Worm (Caenorhabditis elegans): ENCODE measurements around the gene F40G9.18.

F40G9.18 gene

DNA sequence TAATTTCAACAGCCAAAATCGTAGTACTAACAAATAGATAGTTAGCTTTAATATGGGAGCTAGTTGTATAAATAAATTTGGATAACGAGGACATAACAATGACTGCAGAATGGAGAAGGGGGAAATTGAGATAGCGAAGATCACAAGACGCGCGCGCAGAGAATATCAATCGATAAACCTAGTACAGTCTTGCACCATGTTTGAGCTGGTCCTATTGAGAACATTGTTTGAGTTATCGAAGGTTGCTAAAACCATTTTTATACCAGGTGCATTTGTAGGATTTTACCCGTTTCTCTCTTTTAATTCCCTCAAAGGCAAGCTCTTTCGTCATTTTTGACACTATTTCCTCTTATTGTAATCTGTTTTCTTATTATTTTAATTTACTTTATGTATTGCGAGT lies 2.2 kb upstream of the F40G9.18 start, which contains the start of the genes F40G9.9 and F40G9.12:
TSS of gene F40G9.9 (minus strand) at position 101 of the 400 bp plus-strand sequence.
TSS of gene F40G9.12 (plus strand) at position 231 of the 400 bp plus-strand sequence.
- TF ChIP-seq med-1 (GFP tag; optimal IDR thresholded peaks at IDR 0.05; ENCODE audit: insufficient read depth) (no peak), ztf-29 (GFP tag; IDR thresholded peaks at IDR 0.05) (no peak), klf-2 (GFP tag; conservative IDR thresholded peaks at IDR 0.05) (no peak), T22C8.4 (GFP tag; IDR thresholded peaks at IDR 0.05) (no peak), cog-1 (tag; optimal IDR thresholded peaks at IDR 0.05) (no peak), ref-1 (GFP tag; conservative IDR thresholded peaks at IDR 0.05) (no peak), tab-1 (GFP tag; IDR thresholded peaks at IDR 0.05) (no peak), flt-1 (GFP tag; IDR thresholded peaks at IDR 0.05) (no peak), ztf-23 (GFP tag; IDR thresholded peaks at IDR 0.05) (no peak)

DNA sequence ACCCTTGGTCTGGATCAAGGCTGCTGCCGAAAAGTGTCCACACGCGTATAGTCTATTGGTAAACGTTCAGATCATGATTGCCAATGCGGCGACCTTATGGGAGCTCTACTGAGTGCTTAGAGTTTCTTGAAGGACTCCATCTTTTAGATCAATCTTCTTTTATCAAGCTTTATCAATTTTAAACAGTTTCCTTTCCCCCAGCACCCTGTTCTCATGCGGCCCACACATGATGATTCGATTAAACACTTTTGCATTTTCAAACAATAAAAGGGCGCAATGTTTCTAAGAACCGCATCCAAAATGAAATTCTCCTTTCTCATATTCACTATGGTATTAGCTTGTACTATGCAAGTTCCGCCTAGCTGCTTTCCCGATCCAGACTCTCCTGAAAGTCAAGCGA lies 4.0 kb downstream of the F40G9.18 start, which contains the start of gene F40G9.7:
TSS of gene F40G9.7 (plus strand) at position 301 of the 400 bp plus-strand sequence.
- no peak for TF ChIP-seq ztf-29 (GFP tag; IDR thresholded peaks at IDR 0.05)
- no peak for TF ChIP-seq ztf-23 (GFP tag; IDR thresholded peaks at IDR 0.05)
- no peak for TF ChIP-seq tab-1 (GFP tag; IDR thresholded peaks at IDR 0.05)
- no peak for TF ChIP-seq cog-1 (tag; optimal IDR thresholded peaks at IDR 0.05)
- TF ChIP-seq klf-2 (GFP tag; conservative IDR thresholded peaks at IDR 0.05): no peak
- TF ChIP-seq T22C8.4 (GFP tag; IDR thresholded peaks at IDR 0.05): no peak

DNA sequence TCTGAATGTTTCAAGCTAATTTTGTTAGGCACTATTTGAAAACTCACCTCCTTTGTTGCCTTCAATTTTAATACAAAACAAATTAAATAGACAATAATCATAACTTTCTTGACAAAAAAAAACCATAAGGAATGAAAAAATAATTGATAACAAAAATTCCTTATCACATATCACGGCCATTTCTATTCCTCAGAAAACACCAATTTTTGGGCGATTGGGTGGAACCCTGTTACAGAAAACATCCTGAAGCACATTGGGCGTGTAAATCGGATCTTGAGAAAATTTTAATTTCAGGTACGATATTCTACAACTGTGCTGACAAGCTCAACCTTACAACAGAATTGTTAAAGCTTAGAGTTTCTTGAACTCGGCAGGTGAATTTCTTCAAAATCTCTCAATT lies 4.6 kb downstream of the F40G9.18 start, which contains the start of gene F40G9.8:
TSS of gene F40G9.8 (minus strand) at position 101 of the 400 bp plus-strand sequence.
- no peak for TF ChIP-seq klf-2 (GFP tag; conservative IDR thresholded peaks at IDR 0.05)
- no peak for TF ChIP-seq med-1 (GFP tag; optimal IDR thresholded peaks at IDR 0.05; ENCODE audit: insufficient read depth)
- TF ChIP-seq ref-1 (GFP tag; conservative IDR thresholded peaks at IDR 0.05): no peak
- TF ChIP-seq ztf-29 (GFP tag; IDR thresholded peaks at IDR 0.05): no peak
- TF ChIP-seq flt-1 (GFP tag; IDR thresholded peaks at IDR 0.05): no peak
- TF ChIP-seq ztf-23 (GFP tag; IDR thresholded peaks at IDR 0.05): no peak
- no peak for TF ChIP-seq cog-1 (tag; optimal IDR thresholded peaks at IDR 0.05)
- TF ChIP-seq T22C8.4 (GFP tag; IDR thresholded peaks at IDR 0.05): no peak
- no peak for TF ChIP-seq tab-1 (GFP tag; IDR thresholded peaks at IDR 0.05)

- TF ChIP-seq ztf-23 (GFP tag; IDR thresholded peaks at IDR 0.05) (no peak), cog-1 (tag; optimal IDR thresholded peaks at IDR 0.05) (no peak)
Observed at ce11 chrIII:159665-160064, 9.7 kb downstream of the F40G9.18 start.

DNA sequence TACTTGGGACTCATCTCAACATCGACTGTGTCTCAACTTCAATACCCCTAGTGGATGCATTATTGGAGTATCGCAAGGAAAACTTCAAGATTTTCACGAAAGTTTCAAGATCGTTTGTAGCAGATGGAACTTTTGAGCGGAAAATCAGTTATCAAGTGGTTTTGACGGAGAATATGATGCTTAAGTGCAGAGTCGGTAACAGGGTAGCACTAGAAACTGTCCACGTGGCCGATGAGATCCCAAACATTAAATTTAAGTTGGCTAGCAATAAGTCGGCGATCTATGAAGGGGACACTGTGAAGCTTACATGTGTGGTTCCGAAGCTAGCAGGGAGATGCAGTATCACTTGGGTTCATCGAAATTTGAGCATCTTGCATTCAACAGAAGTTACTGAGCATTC lies 10.2 kb downstream of the F40G9.18 start:
- TF ChIP-seq med-1 (GFP tag; optimal IDR thresholded peaks at IDR 0.05; ENCODE audit: insufficient read depth) (no peak), klf-2 (GFP tag; conservative IDR thresholded peaks at IDR 0.05) (no peak), ztf-23 (GFP tag; IDR thresholded peaks at IDR 0.05) (no peak), T22C8.4 (GFP tag; IDR thresholded peaks at IDR 0.05) (no peak), flt-1 (GFP tag; IDR thresholded peaks at IDR 0.05) (no peak), ref-1 (GFP tag; conservative IDR thresholded peaks at IDR 0.05) (no peak), tab-1 (GFP tag; IDR thresholded peaks at IDR 0.05) (no peak), cog-1 (tag; optimal IDR thresholded peaks at IDR 0.05) (no peak), ztf-29 (GFP tag; IDR thresholded peaks at IDR 0.05) (no peak)

DNA sequence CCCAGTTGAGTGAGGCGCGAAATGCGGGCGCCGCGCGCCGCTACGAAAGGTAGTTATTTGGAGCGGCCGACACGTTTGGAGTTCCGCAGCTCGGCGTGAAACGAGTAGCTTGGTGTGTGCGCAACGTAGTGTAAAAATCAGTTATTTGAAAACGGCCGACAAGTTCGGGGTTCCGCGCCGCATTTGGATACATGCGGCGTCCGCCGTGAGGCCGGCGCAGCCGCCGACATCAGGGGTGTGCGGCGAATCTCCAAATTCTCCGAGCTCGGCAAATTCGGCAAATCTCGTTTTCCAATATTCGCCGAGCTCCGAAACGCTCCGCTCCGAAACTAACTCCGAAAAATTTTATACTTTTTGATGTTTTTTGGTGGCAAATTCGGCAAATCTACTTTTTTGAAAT lies 11.4 kb downstream of the F40G9.18 start:
- TF ChIP-seq ref-1 (GFP tag; conservative IDR thresholded peaks at IDR 0.05) (no peak), ztf-23 (GFP tag; IDR thresholded peaks at IDR 0.05) (no peak), tab-1 (GFP tag; IDR thresholded peaks at IDR 0.05) (no peak), klf-2 (GFP tag; conservative IDR thresholded peaks at IDR 0.05) (no peak), ztf-29 (GFP tag; IDR thresholded peaks at IDR 0.05) (no peak), flt-1 (GFP tag; IDR thresholded peaks at IDR 0.05) (no peak), med-1 (GFP tag; optimal IDR thresholded peaks at IDR 0.05; ENCODE audit: insufficient read depth) (no peak), cog-1 (tag; optimal IDR thresholded peaks at IDR 0.05) (no peak), T22C8.4 (GFP tag; IDR thresholded peaks at IDR 0.05) (no peak)

ce11 chrIII:156645-157044 lies 12.7 kb downstream of the F40G9.18 start, which contains the start of the genes zig-13 and ver-1:
zig-13 (minus strand) TSS chrIII:156745.
ver-1 (plus strand) TSS chrIII:156824.
- TF ChIP-seq tab-1 (GFP tag; IDR thresholded peaks at IDR 0.05) (no peak), cog-1 (tag; optimal IDR thresholded peaks at IDR 0.05) (no peak), ztf-23 (GFP tag; IDR thresholded peaks at IDR 0.05) (no peak)

- TF ChIP-seq klf-2 (GFP tag; conservative IDR thresholded peaks at IDR 0.05) (no peak), cog-1 (tag; optimal IDR thresholded peaks at IDR 0.05) (no peak), T22C8.4 (GFP tag; IDR thresholded peaks at IDR 0.05) (no peak), ztf-23 (GFP tag; IDR thresholded peaks at IDR 0.05) (no peak)
Observed at ce11 chrIII:154168-154567, 15.2 kb downstream of the F40G9.18 start.

DNA sequence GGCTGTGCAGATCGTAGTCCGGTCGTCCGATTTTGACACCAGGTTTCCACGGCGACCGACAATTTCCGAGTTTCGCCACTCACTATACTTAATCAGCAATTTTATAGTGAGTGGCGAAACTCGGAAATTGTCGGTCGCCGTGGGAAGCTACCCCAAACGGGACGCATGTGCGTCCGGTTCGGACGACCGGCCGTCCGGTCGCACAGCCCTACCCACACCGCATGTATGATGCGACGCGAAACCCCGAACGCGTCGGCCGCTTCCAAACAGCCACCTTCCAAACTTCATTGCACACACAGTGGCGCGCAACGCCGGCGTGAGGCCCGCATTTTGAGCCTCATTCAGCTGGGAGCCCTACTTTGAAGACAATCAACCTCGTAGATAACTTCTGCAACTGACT lies 18.3 kb downstream of the F40G9.18 start:
- TF ChIP-seq flt-1 (GFP tag; IDR thresholded peaks at IDR 0.05) (no peak), klf-2 (GFP tag; conservative IDR thresholded peaks at IDR 0.05) (no peak), med-1 (GFP tag; optimal IDR thresholded peaks at IDR 0.05; ENCODE audit: insufficient read depth) (no peak), T22C8.4 (GFP tag; IDR thresholded peaks at IDR 0.05) (no peak), ztf-23 (GFP tag; IDR thresholded peaks at IDR 0.05) (no peak), ztf-29 (GFP tag; IDR thresholded peaks at IDR 0.05) (no peak), tab-1 (GFP tag; IDR thresholded peaks at IDR 0.05) (no peak), cog-1 (tag; optimal IDR thresholded peaks at IDR 0.05) (no peak), ref-1 (GFP tag; conservative IDR thresholded peaks at IDR 0.05) (no peak)

DNA sequence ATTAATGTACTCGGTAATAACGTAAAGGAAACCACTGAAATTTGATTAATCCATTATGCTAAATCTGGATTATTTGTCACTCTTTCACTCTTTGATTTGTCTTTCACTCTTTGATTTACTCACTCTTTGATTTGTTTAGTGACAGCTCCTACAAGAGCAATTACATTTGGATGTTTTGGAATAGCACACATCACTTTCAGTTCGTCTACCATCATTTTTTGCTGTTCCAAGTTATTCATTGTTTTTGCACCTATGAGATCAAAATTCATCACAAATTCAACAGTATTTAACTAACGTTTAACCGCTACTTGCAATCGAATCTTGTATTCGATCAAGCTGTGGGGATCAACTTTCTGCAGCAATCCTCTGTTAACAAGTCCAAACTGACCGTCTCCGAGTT lies 20.2 kb downstream of the F40G9.18 start:
- TF ChIP-seq cog-1 (tag; optimal IDR thresholded peaks at IDR 0.05) (no peak), flt-1 (GFP tag; IDR thresholded peaks at IDR 0.05) (no peak), ztf-29 (GFP tag; IDR thresholded peaks at IDR 0.05) (no peak), med-1 (GFP tag; optimal IDR thresholded peaks at IDR 0.05; ENCODE audit: insufficient read depth) (no peak), ztf-23 (GFP tag; IDR thresholded peaks at IDR 0.05) (no peak), tab-1 (GFP tag; IDR thresholded peaks at IDR 0.05) (no peak), T22C8.4 (GFP tag; IDR thresholded peaks at IDR 0.05) (no peak), klf-2 (GFP tag; conservative IDR thresholded peaks at IDR 0.05) (no peak), ref-1 (GFP tag; conservative IDR thresholded peaks at IDR 0.05) (no peak)

Measured in whole organism, midembryonic.